Worm (Caenorhabditis elegans) whole organism, L1 larva: ENCODE data around the gene cnc-5.

ENCODE experiments used
- C16A3.4 ChIP-seq: fragments of 150-350 bp; optimal IDR thresholded peaks from 2 replicates; lab custom pipeline; 2014; ENCODE audit warnings: missing biosample characterization, missing genetic modification characterization
- C34B4.2 ChIP-seq: sonication (generic microtip); optimal IDR thresholded peaks from 2 replicates; lab custom pipeline; 2017; ENCODE audit warnings: mild to moderate bottlenecking, missing genetic modification characterization, missing compliant biosample characterization
- Y116A8C.19 ChIP-seq: sonication (generic microtip); optimal IDR thresholded peaks from 2 replicates; lab custom pipeline; 2016; ENCODE audit warnings: missing compliant biosample characterization, missing genetic modification characterization, borderline replicate concordance
- aha-1 ChIP-seq: fragments of 150-350 bp; optimal IDR thresholded peaks from 2 replicates; lab custom pipeline; 2014; ENCODE audit warnings: missing biosample characterization, missing genetic modification characterization
- alr-1 ChIP-seq: fragments of 200-800 bp; sonication (Bioruptor generic); optimal IDR thresholded peaks from 2 replicates; lab custom pipeline; 2018; ENCODE audit warnings: borderline replicate concordance, mild to moderate bottlenecking, missing genetic modification characterization, missing compliant biosample characterization
- ama-1 ChIP-seq: fragments of 150-350 bp; optimal IDR thresholded peaks from 2 replicates; lab custom pipeline; 2014
- ceh-63 ChIP-seq: fragments of 200-800 bp; sonication (Bioruptor generic); optimal IDR thresholded peaks from 2 replicates; lab custom pipeline; 2018; ENCODE audit warnings: mild to moderate bottlenecking, missing genetic modification characterization, missing compliant biosample characterization
- ceh-88 ChIP-seq: fragments of 200-800 bp; sonication (Bioruptor generic); IDR thresholded peaks from 2 replicates; pipeline ENCODE4 v1.3.6; 2022; ENCODE audit warnings: missing genetic modification characterization, missing compliant biosample characterization
- efl-1 ChIP-seq, 4 experiments: fragments of 150-350 bp; optimal IDR thresholded peaks in 3 of 4; peaks in 1 of 4; 1 replicate in 1 of 4; 2 replicates in 3 of 4; lab custom pipeline; 2014; ENCODE audit warnings: missing biosample characterization in 2 of 4, missing genetic modification characterization in 2 of 4, missing genetic modification reagents in 2 of 4
- elt-3 ChIP-seq, 6 experiments: fragments of 150-350 bp in 1 of 6; sonication (generic microtip); optimal IDR thresholded peaks; 2 replicates each; lab custom pipeline; 2017 to 2018; ENCODE audit warnings: missing biosample characterization in 6 of 6, missing genetic modification characterization in 6 of 6, inconsistent platforms in 1 of 6
- fos-1 ChIP-seq: fragments of 150-350 bp; optimal IDR thresholded peaks from 2 replicates; lab custom pipeline; 2014; ENCODE audit warnings: missing biosample characterization, missing genetic modification characterization
- grh-1 ChIP-seq: fragments of 200-800 bp; sonication (Bioruptor generic); IDR thresholded peaks from 2 replicates; pipeline ENCODE4 v1.3.6; 2022; ENCODE audit warnings: missing genetic modification reagents, missing genetic modification characterization, missing compliant biosample characterization
- hlh-17 ChIP-seq: fragments of 200-800 bp; sonication (Bioruptor generic); optimal IDR thresholded peaks from 2 replicates; lab custom pipeline; 2018; ENCODE audit warnings: missing genetic modification characterization, mild to moderate bottlenecking, missing compliant biosample characterization, moderate library complexity, borderline replicate concordance
- hpl-2 ChIP-seq: fragments of 150-350 bp; optimal IDR thresholded peaks from 2 replicates; lab custom pipeline; 2014; ENCODE audit warnings: missing biosample characterization, missing genetic modification reagents, missing genetic modification characterization
- irx-1 ChIP-seq: sonication (generic microtip); optimal IDR thresholded peaks from 2 replicates; lab custom pipeline; 2016; ENCODE audit warnings: missing genetic modification characterization, missing compliant biosample characterization
- isw-1 ChIP-seq: fragments of 200-800 bp; sonication (Bioruptor generic); IDR thresholded peaks from 2 replicates; pipeline ENCODE4 v1.3.6; 2022; ENCODE audit warnings: missing genetic modification characterization, missing compliant biosample characterization
- jun-1 ChIP-seq: fragments of 150-350 bp; optimal IDR thresholded peaks from 2 replicates; lab custom pipeline; 2014; ENCODE audit warnings: missing biosample characterization, missing genetic modification reagents, missing genetic modification characterization
- lin-13 ChIP-seq: fragments of 150-350 bp; optimal IDR thresholded peaks from 2 replicates; lab custom pipeline; 2014; ENCODE audit warnings: missing biosample characterization, missing genetic modification reagents, missing genetic modification characterization
- lin-14 ChIP-seq: fragments of 200-800 bp; sonication (Bioruptor generic); optimal IDR thresholded peaks from 2 replicates; lab custom pipeline; 2018; ENCODE audit warnings: mild to moderate bottlenecking, missing genetic modification characterization, moderate library complexity, missing compliant biosample characterization
- lin-35 ChIP-seq, 2 experiments: fragments of 150-350 bp; optimal IDR thresholded peaks; 2 replicates each; lab custom pipeline; 2014; ENCODE audit warnings: missing biosample characterization in 2 of 2, missing genetic modification characterization in 2 of 2, missing genetic modification reagents in 2 of 2
- lir-3 ChIP-seq: sonication (generic microtip); optimal IDR thresholded peaks from 2 replicates; lab custom pipeline; 2016; ENCODE audit warnings: mild to moderate bottlenecking, missing genetic modification characterization, moderate library complexity, missing compliant biosample characterization; ENCODE audit not compliant: poor library complexity
- lsy-2 ChIP-seq, 2 experiments: fragments of 150-350 bp; optimal IDR thresholded peaks; 2 replicates each; lab custom pipeline; 2014; ENCODE audit warnings: missing biosample characterization in 2 of 2, missing genetic modification characterization in 2 of 2
- mdl-1 ChIP-seq, 2 experiments: fragments of 150-350 bp; optimal IDR thresholded peaks; 2 replicates each; lab custom pipeline; 2014 to 2017; ENCODE audit warnings: missing biosample characterization in 2 of 2, missing genetic modification characterization in 2 of 2, inconsistent platforms in 1 of 2
- mef-2 ChIP-seq: fragments of 150-350 bp; optimal IDR thresholded peaks from 2 replicates; lab custom pipeline; 2014; ENCODE audit warnings: missing biosample characterization, missing genetic modification characterization
- mep-1 ChIP-seq: fragments of 150-350 bp; optimal IDR thresholded peaks from 2 replicates; lab custom pipeline; 2014; ENCODE audit warnings: missing biosample characterization, missing genetic modification characterization
- nhr-11 ChIP-seq: fragments of 150-350 bp; optimal IDR thresholded peaks from 2 replicates; lab custom pipeline; 2014; ENCODE audit warnings: missing biosample characterization, missing genetic modification characterization
- nhr-20 ChIP-seq: sonication (generic microtip); optimal IDR thresholded peaks from 2 replicates; lab custom pipeline; 2016; ENCODE audit warnings: mild to moderate bottlenecking, missing genetic modification characterization, missing compliant biosample characterization
- nhr-47 ChIP-seq: sonication (generic microtip); optimal IDR thresholded peaks from 2 replicates; lab custom pipeline; 2016; ENCODE audit warnings: mild to moderate bottlenecking, missing genetic modification characterization, moderate library complexity, missing compliant biosample characterization
- nhr-77 ChIP-seq: fragments of 150-350 bp; optimal IDR thresholded peaks from 2 replicates; lab custom pipeline; 2014; ENCODE audit warnings: missing biosample characterization, missing genetic modification characterization
- nhr-85 ChIP-seq: sonication (generic microtip); peaks from one replicate; lab custom pipeline; 2016; ENCODE audit warnings: missing genetic modification characterization, inconsistent platforms, missing compliant biosample characterization
- nhr-90 ChIP-seq: sonication (generic microtip); optimal IDR thresholded peaks from 2 replicates; lab custom pipeline; 2016; ENCODE audit warnings: mild to moderate bottlenecking, missing genetic modification characterization, missing compliant biosample characterization; ENCODE audit not compliant: poor library complexity
- pqm-1 ChIP-seq: sonication (generic microtip); optimal IDR thresholded peaks from 3 replicates; lab custom pipeline; 2017; ENCODE audit warnings: missing biosample characterization, missing genetic modification characterization
- rnt-1 ChIP-seq: sonication (generic microtip); optimal IDR thresholded peaks from 2 replicates; lab custom pipeline; 2016; ENCODE audit warnings: mild to moderate bottlenecking, missing genetic modification characterization, moderate library complexity, missing compliant biosample characterization
- skn-1 ChIP-seq: fragments of 150-350 bp; optimal IDR thresholded peaks from 2 replicates; lab custom pipeline; 2014; ENCODE audit warnings: missing biosample characterization, missing genetic modification characterization
- snpc-4 ChIP-seq: fragments of 150-350 bp; optimal IDR thresholded peaks from 2 replicates; lab custom pipeline; 2014; ENCODE audit warnings: missing biosample characterization, missing genetic modification characterization
- snu-23 ChIP-seq: sonication (generic microtip); optimal IDR thresholded peaks from 2 replicates; lab custom pipeline; 2016; ENCODE audit warnings: missing genetic modification characterization, missing compliant biosample characterization
- sox-4 ChIP-seq: sonication (generic microtip); optimal IDR thresholded peaks from 2 replicates; lab custom pipeline; 2016; ENCODE audit warnings: missing genetic modification characterization, missing compliant biosample characterization
- sptf-1 ChIP-seq: fragments of 150-350 bp; optimal IDR thresholded peaks from 2 replicates; lab custom pipeline; 2014; ENCODE audit warnings: missing biosample characterization, missing genetic modification characterization
- tlp-1 ChIP-seq: fragments of 150-350 bp; optimal IDR thresholded peaks from 2 replicates; lab custom pipeline; 2014; ENCODE audit warnings: missing biosample characterization, missing genetic modification characterization
- unc-130 ChIP-seq: fragments of 150-350 bp; optimal IDR thresholded peaks from 2 replicates; lab custom pipeline; 2017; ENCODE audit warnings: missing biosample characterization, missing genetic modification characterization, inconsistent platforms
- unc-30 ChIP-seq: sonication (generic microtip); optimal IDR thresholded peaks from 2 replicates; lab custom pipeline; 2017; ENCODE audit warnings: missing biosample characterization, missing genetic modification characterization
- unc-86 ChIP-seq: sonication (generic microtip); optimal IDR thresholded peaks from 2 replicates; lab custom pipeline; 2016; ENCODE audit warnings: missing genetic modification characterization, missing compliant biosample characterization
- zag-1 ChIP-seq: fragments of 150-350 bp; optimal IDR thresholded peaks from 2 replicates; lab custom pipeline; 2014; ENCODE audit warnings: missing biosample characterization, missing genetic modification characterization
- ztf-11 ChIP-seq, 2 experiments: sonication (generic microtip); optimal IDR thresholded peaks; 2 replicates each; lab custom pipeline; 2016 to 2017; ENCODE audit warnings: missing genetic modification characterization in 2 of 2, missing biosample characterization in 1 of 2, missing compliant biosample characterization in 1 of 2
- ztf-4 ChIP-seq: fragments of 150-350 bp; optimal IDR thresholded peaks from 2 replicates; lab custom pipeline; 2014; ENCODE audit warnings: missing biosample characterization, missing genetic modification characterization

The cnc-5 gene

ce11 chrV:1466949-1467348, 21.8 kb downstream of the cnc-5 start (continued):
- TF ChIP-seq sox-4 (tag; lab: Kevin White, UChicago) (no peak), snu-23 (GFP tag; lab: Kevin White, UChicago) (peak; percentile 26), nhr-47 (peak; percentile 8), ztf-11 (tag; optimal IDR thresholded peaks at IDR 0.05; lab: Kevin White, UChicago) (no peak), elt-3 (tag; optimal IDR thresholded peaks at IDR 0.05; lab: Kevin White, UChicago) (no peak), zag-1 (tag; lab: Kevin White, UChicago) (no peak), C16A3.4 (tag; lab: Kevin White, UChicago) (peak; percentile 10), mdl-1 (tag; optimal IDR thresholded peaks at IDR 0.05; lab: Kevin White, UChicago) (peak in 1 of 2 experiments; percentile 11), aha-1 (tag; lab: Kevin White, UChicago) (no peak), lin-35 (GFP tag; optimal IDR thresholded peaks at IDR 0.05; lab: Kevin White, UChicago) (peak; percentile 11 to 62), efl-1 (optimal IDR thresholded peaks at IDR 0.05; lab: Kevin White, UChicago) (peak; percentile 8 to 17), efl-1 (GFP tag; optimal IDR thresholded peaks at IDR 0.05 in 1 of 2; lab: Kevin White, UChicago) (peak in 1 of 2 experiments; percentile 71)

DNA sequence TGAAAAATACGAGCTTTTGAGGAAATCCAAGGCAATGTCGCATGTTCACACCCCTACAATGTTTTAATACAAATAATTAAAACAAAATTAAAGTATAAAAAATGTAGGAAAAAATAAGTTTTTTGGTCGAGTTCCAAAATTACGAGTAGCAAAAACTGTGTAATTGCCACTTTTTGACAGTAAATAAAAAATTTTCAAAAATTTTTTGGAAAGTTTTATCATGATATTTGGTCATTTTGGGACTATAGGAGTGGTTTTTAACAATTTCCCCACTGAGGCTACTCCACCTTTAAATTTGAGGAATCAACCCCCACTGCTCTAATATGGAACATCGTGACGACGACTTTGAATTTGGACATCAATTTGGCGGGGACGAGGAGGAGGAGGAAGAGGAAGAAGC, 22.3 kb downstream of the cnc-5 start, which contains the start of gene gid-8:
TSS of gene gid-8 (plus strand) at position 301 of the 400 bp plus-strand sequence.
- TF ChIP-seq C34B4.2 (tag; lab: Kevin White, UChicago) (no peak), snpc-4 (tag; lab: Kevin White, UChicago) (no peak), hpl-2 (no peak), lin-13 (no peak), grh-1 (GFP tag; lab: Robert Waterston, UW) (no peak), lin-35 (GFP tag; optimal IDR thresholded peaks at IDR 0.05; lab: Kevin White, UChicago) (no peak), tlp-1 (tag; lab: Kevin White, UChicago) (no peak)

ce11 chrV:1468905-1469304, 23.7 kb downstream of the cnc-5 start:
- TF ChIP-seq ama-1, result no peak
- TF ChIP-seq lin-14 (GFP tag; lab: Kevin White, UChicago), result no peak
- TF ChIP-seq ceh-88 (GFP tag; lab: Robert Waterston, UW), result no peak

DNA sequence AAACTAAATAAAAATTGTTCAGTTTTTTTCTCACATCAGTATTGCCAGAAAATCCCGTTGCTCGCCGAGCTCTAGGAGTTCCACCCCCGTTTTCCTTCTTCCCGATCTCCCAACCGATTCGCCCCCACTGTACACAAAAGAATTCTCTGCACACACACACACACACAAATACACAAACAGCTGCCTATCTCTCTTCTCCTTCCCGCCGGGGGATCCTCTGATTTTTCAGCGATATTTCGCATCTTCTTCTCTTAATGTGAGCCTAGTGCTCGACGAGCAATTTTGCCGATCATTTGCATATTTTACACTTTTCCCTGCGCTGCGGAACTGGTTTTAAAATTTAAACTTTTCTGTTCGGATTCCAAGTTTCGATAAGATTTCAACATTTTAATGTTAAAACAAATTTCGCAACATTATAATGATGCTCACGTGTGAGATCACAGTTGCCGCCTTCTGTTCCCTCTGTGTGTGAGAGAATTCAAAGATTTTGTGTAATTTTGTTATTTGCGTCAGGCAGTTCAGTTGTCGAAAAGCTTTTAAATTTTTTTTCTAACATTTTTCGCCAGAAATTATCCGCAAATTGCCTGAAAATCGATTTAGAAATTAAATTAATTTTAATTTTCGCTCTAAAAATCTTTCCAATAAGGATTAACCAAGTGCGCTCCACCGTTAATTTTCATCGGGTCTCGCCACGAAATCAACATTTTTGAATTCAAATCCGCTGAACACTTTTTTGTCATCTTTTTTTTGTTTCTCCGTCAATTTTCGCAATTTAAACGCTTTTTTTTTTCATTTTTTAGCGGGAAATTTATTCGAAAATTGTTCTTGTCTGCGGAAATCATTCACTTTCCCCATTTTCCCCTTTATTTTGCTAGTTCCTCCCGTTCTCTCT, 26.1 kb downstream of the cnc-5 start:
- TF ChIP-seq unc-86 (tag; lab: Kevin White, UChicago) (peak; percentile 57), snpc-4 (tag; lab: Kevin White, UChicago) (no peak), nhr-11 (tag; lab: Kevin White, UChicago) (no peak), lir-3 (tag; lab: Kevin White, UChicago) (no peak), mef-2 (tag; lab: Kevin White, UChicago) (no peak), irx-1 (tag; lab: Kevin White, UChicago) (peak; percentile 30), mep-1 (tag; lab: Kevin White, UChicago) (peak; percentile 86), alr-1 (tag; lab: Kevin White, UChicago) (no peak), nhr-20 (tag; lab: Kevin White, UChicago) (peak; percentile 76), lin-13 (peak; percentile 84), pqm-1 (tag; lab: Kevin White, UChicago) (no peak), rnt-1 (peak; percentile 41), lsy-2 (tag; optimal IDR thresholded peaks at IDR 0.05; lab: Kevin White, UChicago) (peak; percentile 80 to 90), sptf-1 (tag; lab: Kevin White, UChicago) (no peak), grh-1 (GFP tag; lab: Robert Waterston, UW) (no peak), hlh-17 (GFP tag; lab: Kevin White, UChicago) (no peak), Y116A8C.19 (no peak), jun-1 (tag; lab: Kevin White, UChicago) (peak; percentile 46), nhr-90 (tag; lab: Kevin White, UChicago) (peak; percentile 42), nhr-85 (tag; lab: Kevin White, UChicago) (peak; percentile 83), hpl-2 (peak; percentile 51), unc-130 (tag; lab: Kevin White, UChicago) (peak; percentile 43), ceh-63 (GFP tag; lab: Kevin White, UChicago) (no peak), nhr-77 (tag; lab: Kevin White, UChicago) (peak; percentile 30), skn-1 (peak; percentile 85), unc-30 (peak; percentile 50), fos-1 (no peak), isw-1 (GFP tag; lab: Robert Waterston, UW) (peak; percentile 64), ztf-4 (tag; lab: Kevin White, UChicago) (no peak), aha-1 (tag; lab: Kevin White, UChicago) (no peak)
